Fruit fly (Drosophila melanogaster) whole organism, embryonic: ENCODE data around the gene scramb2.

Experiments
- Antp ChIP-seq: fragments of 200-800 bp; sonication (Bioruptor generic); optimal IDR thresholded peaks from 3 replicates; lab custom pipeline; 2016; ENCODE audit warnings: missing biosample characterization, missing genetic modification characterization
- CG10267 ChIP-seq: fragments of 200-800 bp; sonication (Bioruptor generic); optimal IDR thresholded peaks from 2 replicates; lab custom pipeline; 2018; ENCODE audit warnings: missing biosample characterization, mild to moderate bottlenecking, missing genetic modification characterization, moderate library complexity
- CG10654 ChIP-seq: fragments of 200-800 bp; sonication (Bioruptor generic); optimal IDR thresholded peaks from 2 replicates; lab custom pipeline; 2016; ENCODE audit warnings: missing biosample characterization, missing genetic modification characterization
- CG11456 ChIP-seq: fragments of 200-800 bp; sonication (Bioruptor generic); IDR thresholded peaks from 3 replicates; pipeline ENCODE4 v1.3.6; 2022; ENCODE audit warnings: missing biosample characterization, missing genetic modification characterization
- CG11696 ChIP-seq: fragments of 200-800 bp; sonication (Bioruptor generic); IDR thresholded peaks from 2 replicates; pipeline ENCODE4 v1.3.6; 2022; ENCODE audit warnings: missing biosample characterization, missing genetic modification characterization
- CG11723 ChIP-seq: fragments of 200-800 bp; sonication (Bioruptor generic); optimal IDR thresholded peaks from 2 replicates; lab custom pipeline; 2017; ENCODE audit warnings: missing biosample characterization, mild to moderate bottlenecking, missing genetic modification characterization
- CG12391 ChIP-seq: fragments of 200-800 bp; sonication (Bioruptor generic); optimal IDR thresholded peaks from 3 replicates; lab custom pipeline; 2018; ENCODE audit warnings: missing biosample characterization, mild to moderate bottlenecking, missing genetic modification characterization, moderate library complexity
- CG12942 ChIP-seq: fragments of 200-800 bp; sonication (Bioruptor generic); optimal IDR thresholded peaks from 3 replicates; lab custom pipeline; 2016; ENCODE audit warnings: missing biosample characterization, missing genetic modification characterization
- CG13424 ChIP-seq: fragments of 200-800 bp; sonication (Bioruptor generic); optimal IDR thresholded peaks from 2 replicates; lab custom pipeline; 2019; ENCODE audit warnings: missing biosample characterization, mild to moderate bottlenecking, missing genetic modification characterization, moderate library complexity
- CG14667 ChIP-seq: fragments of 200-800 bp; sonication (Bioruptor generic); IDR thresholded peaks from 2 replicates; pipeline ENCODE4 v1.3.6; 2022; ENCODE audit warnings: missing biosample characterization, missing genetic modification characterization
- CG1529 ChIP-seq: fragments of 200-800 bp; sonication (Bioruptor generic); optimal IDR thresholded peaks from 3 replicates; lab custom pipeline; 2018; ENCODE audit warnings: missing biosample characterization, missing genetic modification characterization
- CG17186 ChIP-seq: fragments of 200-800 bp; sonication (Bioruptor generic); optimal IDR thresholded peaks from 3 replicates; lab custom pipeline; 2017; ENCODE audit warnings: missing biosample characterization, missing genetic modification reagents, missing genetic modification characterization
- CG17328 ChIP-seq: fragments of 200-800 bp; sonication (Bioruptor generic); IDR thresholded peaks from 2 replicates; pipeline ENCODE4 v1.3.6; 2022; ENCODE audit warnings: missing biosample characterization, missing genetic modification characterization
- CG17912 ChIP-seq: fragments of 200-800 bp; sonication (Bioruptor generic); optimal IDR thresholded peaks from 2 replicates; lab custom pipeline; 2018; ENCODE audit warnings: missing biosample characterization, mild to moderate bottlenecking, missing genetic modification characterization
- CG1792 ChIP-seq: fragments of 200-800 bp; sonication (Bioruptor generic); optimal IDR thresholded peaks from 2 replicates; lab custom pipeline; 2016; ENCODE audit warnings: missing biosample characterization, missing genetic modification characterization
- CG2116 ChIP-seq: fragments of 200-800 bp; sonication (Bioruptor generic); optimal IDR thresholded peaks from 3 replicates; lab custom pipeline; 2018; ENCODE audit warnings: missing biosample characterization, mild to moderate bottlenecking, missing genetic modification characterization
- CG2120 ChIP-seq: fragments of 200-800 bp; sonication (Bioruptor generic); optimal IDR thresholded peaks from 3 replicates; lab custom pipeline; 2016; ENCODE audit warnings: missing biosample characterization, missing genetic modification characterization
- CG3163 ChIP-seq: fragments of 200-800 bp; sonication (Bioruptor generic); optimal IDR thresholded peaks from 3 replicates; lab custom pipeline; 2016; ENCODE audit warnings: missing biosample characterization, missing genetic modification characterization
- CG3995 ChIP-seq: fragments of 200-800 bp; sonication (Bioruptor generic); optimal IDR thresholded peaks from 3 replicates; lab custom pipeline; 2016; ENCODE audit warnings: missing biosample characterization, missing genetic modification characterization
- CG5180 ChIP-seq: fragments of 200-800 bp; sonication (Bioruptor generic); optimal IDR thresholded peaks from 3 replicates; lab custom pipeline; 2017; ENCODE audit warnings: missing biosample characterization, missing genetic modification characterization, mild to moderate bottlenecking, moderate library complexity, missing genetic modification reagents
- CG7928 ChIP-seq: fragments of 200-800 bp; sonication (Bioruptor generic); optimal IDR thresholded peaks from 2 replicates; lab custom pipeline; 2017; ENCODE audit warnings: missing biosample characterization, mild to moderate bottlenecking, missing genetic modification characterization
- CG9932 ChIP-seq: fragments of 200-800 bp; sonication (Bioruptor generic); IDR thresholded peaks from 2 replicates; pipeline ENCODE4 v1.3.6; 2022; ENCODE audit warnings: missing biosample characterization, missing genetic modification characterization
- Dbx ChIP-seq: fragments of 200-800 bp; sonication (Bioruptor generic); IDR thresholded peaks from 3 replicates; pipeline ENCODE4 v1.3.6; 2022; ENCODE audit warnings: missing biosample characterization, missing genetic modification characterization
- Eip74EF ChIP-seq, 2 experiments: fragments of 200-800 bp in 1 of 2; fragments of >200 bp in 1 of 2; sonication (Bioruptor generic) in 1 of 2; optimal IDR thresholded peaks; 2 replicates each; lab custom pipeline; 2017 to 2019; ENCODE audit warnings: missing biosample characterization in 2 of 2, missing genetic modification characterization in 2 of 2, mild to moderate bottlenecking in 1 of 2, moderate library complexity in 1 of 2
- HLH4C ChIP-seq: fragments of 200-800 bp; sonication (Bioruptor generic); IDR thresholded peaks from 3 replicates; pipeline ENCODE4 v1.3.6; 2022; ENCODE audit warnings: missing biosample characterization, missing genetic modification characterization; ENCODE audit not compliant: partially characterized antibody
- HmgD ChIP-seq: fragments of 200-800 bp; sonication (Bioruptor generic); optimal IDR thresholded peaks from 3 replicates; lab custom pipeline; 2016; ENCODE audit warnings: missing biosample characterization, missing genetic modification characterization
- Hmr ChIP-seq: fragments of 200-800 bp; sonication (Bioruptor generic); optimal IDR thresholded peaks from 3 replicates; lab custom pipeline; 2017; ENCODE audit warnings: mild to moderate bottlenecking, missing biosample characterization, missing genetic modification reagents, missing genetic modification characterization
- Rfx ChIP-seq: fragments of 200-800 bp; sonication (Bioruptor generic); IDR thresholded peaks from 2 replicates; pipeline ENCODE4 v1.3.6; 2022; ENCODE audit warnings: missing biosample characterization, missing genetic modification characterization
- Trl ChIP-seq, 3 experiments: fragments of >200 bp in 2 of 3; fragments of 200-800 bp in 1 of 3; sonication (Bioruptor generic) in 1 of 3; optimal IDR thresholded peaks; 2 replicates in 1 of 3; 3 replicates in 2 of 3; lab custom pipeline; 2016 to 2017; ENCODE audit warnings: missing biosample characterization in 1 of 3, missing genetic modification characterization in 1 of 3
- amos ChIP-seq: fragments of 200-800 bp; sonication (Bioruptor generic); IDR thresholded peaks from 2 replicates; pipeline ENCODE4 v1.3.6; 2022; ENCODE audit warnings: missing biosample characterization, missing genetic modification characterization; ENCODE audit not compliant: partially characterized antibody
- cwo ChIP-seq: fragments of 200-800 bp; sonication (Bioruptor generic); optimal IDR thresholded peaks from 3 replicates; lab custom pipeline; 2017; ENCODE audit warnings: missing biosample characterization, missing genetic modification characterization, mild to moderate bottlenecking, moderate library complexity, missing genetic modification reagents
- dan ChIP-seq: fragments of 200-800 bp; sonication (Bioruptor generic); IDR thresholded peaks from 2 replicates; pipeline ENCODE4 v1.3.6; 2022; ENCODE audit warnings: missing biosample characterization, missing genetic modification characterization
- dimm ChIP-seq: fragments of 200-800 bp; sonication (Bioruptor generic); IDR thresholded peaks from 2 replicates; pipeline ENCODE4 v1.3.6; 2022; ENCODE audit warnings: missing biosample characterization, missing genetic modification characterization
- ems ChIP-seq: fragments of 200-800 bp; sonication (Bioruptor generic); optimal IDR thresholded peaks from 3 replicates; lab custom pipeline; 2016; ENCODE audit warnings: missing biosample characterization, missing genetic modification characterization
- eyg ChIP-seq: fragments of 200-800 bp; sonication (Bioruptor generic); optimal IDR thresholded peaks from 3 replicates; lab custom pipeline; 2016; ENCODE audit warnings: missing biosample characterization, missing genetic modification characterization
- gcm2 ChIP-seq: fragments of 200-800 bp; sonication (Bioruptor generic); optimal IDR thresholded peaks from 2 replicates; lab custom pipeline; 2016; ENCODE audit warnings: missing biosample characterization, missing genetic modification characterization
- lmd ChIP-seq: fragments of 200-800 bp; sonication (Bioruptor generic); IDR thresholded peaks from 2 replicates; pipeline ENCODE4 v1.3.6; 2022; ENCODE audit warnings: missing biosample characterization, missing genetic modification characterization
- lola ChIP-seq, 3 experiments: fragments of >200 bp in 2 of 3; fragments of 200-800 bp in 1 of 3; sonication (Bioruptor generic) in 1 of 3; optimal IDR thresholded peaks; 2 replicates each; lab custom pipeline; 2017 to 2019; ENCODE audit warnings: missing biosample characterization in 3 of 3, missing genetic modification characterization in 3 of 3, mild to moderate bottlenecking in 1 of 3, moderate library complexity in 1 of 3
- nmo ChIP-seq: fragments of 200-800 bp; sonication (Bioruptor generic); optimal IDR thresholded peaks from 2 replicates; lab custom pipeline; 2018; ENCODE audit warnings: missing biosample characterization, mild to moderate bottlenecking, missing genetic modification characterization, moderate library complexity
- pan ChIP-seq, 4 experiments: fragments of >200 bp in 3 of 4; fragments of 200-800 bp in 1 of 4; sonication (Bioruptor generic) in 1 of 4; optimal IDR thresholded peaks in 3 of 4; IDR thresholded peaks in 1 of 4; 2 replicates each; pipeline versions ENCODE4 v1.3.6 to Lab custom; 2017 to 2022; ENCODE audit warnings: missing biosample characterization in 2 of 4, missing genetic modification characterization in 2 of 4, mixed read lengths in 1 of 4
- pita ChIP-seq: fragments of 200-800 bp; sonication (Bioruptor generic); optimal IDR thresholded peaks from 2 replicates; lab custom pipeline; 2017; ENCODE audit warnings: missing biosample characterization, mild to moderate bottlenecking, missing genetic modification characterization
- pzg ChIP-seq: fragments of 200-800 bp; sonication (Bioruptor generic); optimal IDR thresholded peaks from 3 replicates; lab custom pipeline; 2018; ENCODE audit warnings: missing biosample characterization, mild to moderate bottlenecking, missing genetic modification characterization, moderate library complexity
- salm ChIP-seq: fragments of 200-800 bp; sonication (Bioruptor generic); optimal IDR thresholded peaks from 2 replicates; lab custom pipeline; 2018; ENCODE audit warnings: missing biosample characterization, mild to moderate bottlenecking, missing genetic modification characterization
- sug ChIP-seq: fragments of 200-800 bp; optimal IDR thresholded peaks from 2 replicates; lab custom pipeline; 2019; ENCODE audit warnings: missing biosample characterization, mild to moderate bottlenecking, missing genetic modification characterization, moderate library complexity
- usp ChIP-seq: fragments of >200 bp; optimal IDR thresholded peaks from 2 replicates; lab custom pipeline; 2017; ENCODE audit warnings: missing biosample characterization, missing genetic modification characterization
- zen ChIP-seq: fragments of 200-800 bp; sonication (Bioruptor generic); optimal IDR thresholded peaks from 3 replicates; lab custom pipeline; 2018; ENCODE audit warnings: missing biosample characterization, mild to moderate bottlenecking, missing genetic modification characterization, moderate library complexity
- zf30C ChIP-seq: fragments of 200-800 bp; sonication (Bioruptor generic); optimal IDR thresholded peaks from 3 replicates; lab custom pipeline; 2018; ENCODE audit warnings: missing biosample characterization, mild to moderate bottlenecking, missing genetic modification characterization

scramb2 gene

dm6 chr3L:3083329-3084083 lies 36.9 kb upstream of the scramb2 start (continued):
- TF ChIP-seq CG1529 (GFP tag; lab: Kevin White, UChicago) (peak; percentile 54), ems (GFP tag; lab: Kevin White, UChicago) (no peak), Trl (optimal IDR thresholded peaks at IDR 0.05; lab: Kevin White, UChicago) (peak; percentile 10 to 39), Trl (GFP tag; optimal IDR thresholded peaks at IDR 0.05; lab: Kevin White, UChicago) (peak; percentile 56), Eip74EF (GFP tag; optimal IDR thresholded peaks at IDR 0.05; lab: Kevin White, UChicago) (no peak), CG11696 (GFP tag; lab: Robert Waterston, UW) (no peak), zen (no peak), eyg (GFP tag; lab: Kevin White, UChicago) (no peak), Dbx (GFP tag; lab: Robert Waterston, UW) (peak; percentile 34; the same call in 2 of the 3 replicates), CG17328 (peak; percentile 52; the same call in 1 of the 2 replicates), CG5180 (GFP tag; lab: Kevin White, UChicago) (peak; percentile 69), salm (tag; lab: Kevin White, UChicago) (peak; percentile 24), CG12942 (GFP tag; lab: Kevin White, UChicago) (no peak), nmo (GFP tag; lab: Kevin White, UChicago) (no peak), sug (tag; lab: Kevin White, UChicago) (peak; percentile 94), pan (optimal IDR thresholded peaks at IDR 0.05; lab: Kevin White, UChicago) (no peak), pan (GFP tag; optimal IDR thresholded peaks at IDR 0.05 in 1 of 2, IDR thresholded peaks at IDR 0.05 in 1 of 2) (peak in 1 of 2 experiments; percentile 11), dan (GFP tag; lab: Robert Waterston, UW) (no peak), Hmr (GFP tag; lab: Kevin White, UChicago) (peak; percentile 46), pita (no peak), CG10654 (GFP tag; lab: Kevin White, UChicago) (peak; percentile 33), CG9932 (GFP tag; lab: Robert Waterston, UW) (peak; percentile 4; the same call in 1 of the 2 replicates), CG7928 (GFP tag; lab: Kevin White, UChicago) (no peak), CG12391 (no peak), zf30C (no peak), CG3163 (GFP tag; lab: Kevin White, UChicago) (peak; percentile 28), CG11456 (GFP tag; lab: Robert Waterston, UW) (no peak), gcm2 (GFP tag; lab: Kevin White, UChicago) (no peak), Antp (GFP tag; lab: Kevin White, UChicago) (peak; percentile 37), CG1792 (GFP tag; lab: Kevin White, UChicago) (no peak), CG14667 (GFP tag; lab: Robert Waterston, UW) (no peak), CG3995 (GFP tag; lab: Kevin White, UChicago) (no peak), CG10267 (tag; lab: Kevin White, UChicago) (peak; percentile 16), cwo (GFP tag; lab: Kevin White, UChicago) (peak; percentile 71), pzg (GFP tag; lab: Kevin White, UChicago) (peak; percentile 13), CG17186 (GFP tag; lab: Kevin White, UChicago) (peak; percentile 37), CG2116 (GFP tag; lab: Kevin White, UChicago) (peak; percentile 35), HLH4C (GFP tag; lab: Robert Waterston, UW) (0 out of 3 replicates have a peak, but pooled peaks have one; percentile 19), dimm (GFP tag; lab: Robert Waterston, UW) (no peak), usp (no peak), lola (GFP tag; optimal IDR thresholded peaks at IDR 0.05; lab: Kevin White, UChicago) (peak in 1 of 3 experiments; percentile 30), Rfx (GFP tag; lab: Robert Waterston, UW) (peak; percentile 41; the same call in 1 of the 2 replicates), CG11723 (GFP tag; lab: Kevin White, UChicago) (peak; percentile 43), HmgD (no peak), CG2120 (GFP tag; lab: Kevin White, UChicago) (no peak), amos (GFP tag; lab: Robert Waterston, UW) (no peak; the same call in 1 of the 2 replicates), CG17912 (GFP tag; lab: Kevin White, UChicago) (no peak), lmd (GFP tag; lab: Robert Waterston, UW) (no peak), CG13424 (tag; lab: Kevin White, UChicago) (peak; percentile 25)
